Worm (Caenorhabditis elegans): ENCODE measurements around the gene obr-2.
A peak's percentile ranks its signal among the peaks of the same experiment; 100 is the strongest.

obr-2 gene

DNA sequence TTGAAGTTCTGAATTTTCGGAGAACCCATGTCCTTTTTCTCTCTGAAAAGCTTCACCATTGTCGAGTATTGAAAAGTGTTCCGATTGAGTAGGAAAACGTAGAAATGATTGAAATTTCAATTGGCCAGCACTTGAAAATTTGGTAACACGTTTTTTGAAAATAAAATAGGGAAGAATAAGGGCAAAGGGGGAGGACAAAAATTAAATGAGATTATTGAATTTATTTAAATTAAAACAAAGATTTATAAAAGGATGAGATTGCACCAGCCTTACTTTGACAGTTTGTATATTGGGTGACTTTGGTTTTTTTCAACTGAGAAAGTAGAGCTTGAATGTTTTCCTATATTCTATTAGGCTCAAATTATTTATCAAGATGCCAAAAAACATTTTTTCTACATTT is at the start of gene obr-2:
Gene obr-2, minus strand, starts transcription at position 101 of the 400 bp plus-strand sequence.
- TF ChIP-seq mab-5 (tag; optimal IDR thresholded peaks at IDR 0.05) (no peak), elt-3 (tag; optimal IDR thresholded peaks at IDR 0.05) (no peak), tbx-8 (GFP tag; optimal IDR thresholded peaks at IDR 0.05) (no peak), ztf-11 (tag; optimal IDR thresholded peaks at IDR 0.05) (no peak), sem-2 (GFP tag; optimal IDR thresholded peaks at IDR 0.05) (no peak), pha-4 (tag; optimal IDR thresholded peaks at IDR 0.05) (no peak)

ce11 chrV:15060595-15060994 is 46.5 kb upstream of the obr-2 start:
- TF ChIP-seq drap-1 (GFP tag; optimal IDR thresholded peaks at IDR 0.05), result no peak
- no peak for TF ChIP-seq M03D4.4 (tag; optimal IDR thresholded peaks at IDR 0.05)
- TF ChIP-seq nhr-12 (tag; optimal IDR thresholded peaks at IDR 0.05), result no peak
- TF ChIP-seq bed-3 (GFP tag; optimal IDR thresholded peaks at IDR 0.05), result no peak
- no peak for TF ChIP-seq ham-2 (GFP tag; optimal IDR thresholded peaks at IDR 0.05)
- TF ChIP-seq mab-5 (tag; optimal IDR thresholded peaks at IDR 0.05), result no peak
- TF ChIP-seq elt-3 (tag; optimal IDR thresholded peaks at IDR 0.05), result no peak
- no peak for TF ChIP-seq cnd-1 (tag; optimal IDR thresholded peaks at IDR 0.05)
- no peak for TF ChIP-seq elt-1 (tag; optimal IDR thresholded peaks at IDR 0.05; ENCODE audit: borderline replicate concordance, insufficient read depth)

- TF ChIP-seq nhr-28 (tag; optimal IDR thresholded peaks at IDR 0.05) (no peak), ceh-83 (GFP tag; optimal IDR thresholded peaks at IDR 0.05) (no peak), unc-39 (tag; optimal IDR thresholded peaks at IDR 0.05) (no peak), sptf-1 (tag; optimal IDR thresholded peaks at IDR 0.05) (no peak), pha-4 (tag; optimal IDR thresholded peaks at IDR 0.05) (no peak), mep-1 (tag; optimal IDR thresholded peaks at IDR 0.05) (no peak), nhr-2 (tag; optimal IDR thresholded peaks at IDR 0.05) (no peak), lin-32 (GFP tag; optimal IDR thresholded peaks at IDR 0.05) (no peak), M03D4.4 (tag; optimal IDR thresholded peaks at IDR 0.05) (no peak), zip-8 (tag; optimal IDR thresholded peaks at IDR 0.05) (peak; percentile 44), tbx-8 (GFP tag; optimal IDR thresholded peaks at IDR 0.05) (no peak), lsy-2 (tag; optimal IDR thresholded peaks at IDR 0.05) (peak; percentile 12), ham-2 (GFP tag; optimal IDR thresholded peaks at IDR 0.05) (no peak), ztf-11 (tag; optimal IDR thresholded peaks at IDR 0.05) (no peak), ces-1 (GFP tag; optimal IDR thresholded peaks at IDR 0.05) (peak; percentile 11)
Measured at ce11 chrV:15059534-15059933, 45.5 kb upstream of the obr-2 start, which contains the start of the genes mcm-3 and C25D7.15. Gene mcm-3 (minus strand): TSS chrV:15059599. Gene C25D7.15 (plus strand): TSS chrV:15059808.

- TF ChIP-seq sptf-1 (tag; optimal IDR thresholded peaks at IDR 0.05) (no peak), mls-2 (tag; optimal IDR thresholded peaks at IDR 0.05) (no peak), ham-2 (GFP tag; optimal IDR thresholded peaks at IDR 0.05) (no peak), nhr-28 (tag; optimal IDR thresholded peaks at IDR 0.05) (no peak), pha-4 (tag; optimal IDR thresholded peaks at IDR 0.05) (no peak), unc-62 (GFP tag; optimal IDR thresholded peaks at IDR 0.05) (no peak), nhr-76 (tag; optimal IDR thresholded peaks at IDR 0.05) (no peak), ceh-43 (GFP tag; optimal IDR thresholded peaks at IDR 0.05) (no peak), ceh-83 (GFP tag; optimal IDR thresholded peaks at IDR 0.05) (no peak), flh-1 (GFP tag; optimal IDR thresholded peaks at IDR 0.05) (no peak)
Measured at ce11 chrV:15058965-15059364, 44.9 kb upstream of the obr-2 start.

- TF ChIP-seq sptf-1 (tag; optimal IDR thresholded peaks at IDR 0.05) (no peak), mep-1 (tag; optimal IDR thresholded peaks at IDR 0.05) (no peak), unc-62 (GFP tag; optimal IDR thresholded peaks at IDR 0.05) (no peak), lsy-2 (tag; optimal IDR thresholded peaks at IDR 0.05) (no peak)
Measured at ce11 chrV:15058423-15058822, 44.4 kb upstream of the obr-2 start.

DNA sequence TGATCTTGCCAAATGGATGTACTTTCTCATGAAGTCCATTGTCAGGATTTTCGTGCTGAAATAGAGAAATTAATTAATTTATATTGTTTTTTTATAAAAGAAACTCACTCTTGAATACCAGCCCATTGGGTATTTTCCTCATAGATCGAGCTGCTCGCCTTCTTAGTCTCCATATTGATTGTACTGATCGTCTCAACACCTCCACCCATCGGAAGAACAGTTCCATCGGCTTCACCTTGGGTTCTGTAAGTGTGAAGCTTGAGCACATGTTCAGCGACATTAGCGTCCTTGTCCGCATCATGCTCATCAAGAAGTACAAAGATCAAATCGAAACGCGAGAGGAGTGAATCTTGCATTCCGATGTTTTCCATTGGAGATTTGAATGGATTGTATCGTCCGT is 43.7 kb upstream of the obr-2 start:
- no peak for TF ChIP-seq cnd-1 (tag; optimal IDR thresholded peaks at IDR 0.05)
- no peak for TF ChIP-seq nhr-28 (tag; optimal IDR thresholded peaks at IDR 0.05)
- no peak for TF ChIP-seq nhr-12 (tag; optimal IDR thresholded peaks at IDR 0.05)
- no peak for TF ChIP-seq unc-39 (tag; optimal IDR thresholded peaks at IDR 0.05)
- no peak for TF ChIP-seq lin-32 (GFP tag; optimal IDR thresholded peaks at IDR 0.05)
- no peak for TF ChIP-seq bed-3 (GFP tag; optimal IDR thresholded peaks at IDR 0.05)
- no peak for TF ChIP-seq ceh-83 (GFP tag; optimal IDR thresholded peaks at IDR 0.05)
- no peak for TF ChIP-seq drap-1 (GFP tag; optimal IDR thresholded peaks at IDR 0.05)
- TF ChIP-seq ceh-39 (tag; optimal IDR thresholded peaks at IDR 0.05), result no peak
- no peak for TF ChIP-seq mep-1 (tag; optimal IDR thresholded peaks at IDR 0.05)
- no peak for TF ChIP-seq flh-1 (GFP tag; optimal IDR thresholded peaks at IDR 0.05)
- TF ChIP-seq nhr-2 (tag; optimal IDR thresholded peaks at IDR 0.05), result no peak
- TF ChIP-seq nhr-76 (tag; optimal IDR thresholded peaks at IDR 0.05), result no peak
- no peak for TF ChIP-seq blmp-1 (tag; optimal IDR thresholded peaks at IDR 0.05)
- TF ChIP-seq mls-2 (tag; optimal IDR thresholded peaks at IDR 0.05), result no peak
- no peak for TF ChIP-seq elt-1 (tag; optimal IDR thresholded peaks at IDR 0.05; ENCODE audit: borderline replicate concordance, insufficient read depth)
